Fruit fly (Drosophila melanogaster) whole organism, embryonic: ENCODE data around the gene CDase.

Experiments
- Abd-B ChIP-seq: fragments of 200-800 bp; sonication (Bioruptor generic); optimal IDR thresholded peaks from 2 replicates; lab custom pipeline; 2018; ENCODE audit warnings: missing biosample characterization, mild to moderate bottlenecking, missing genetic modification characterization, moderate library complexity
- CG13287 ChIP-seq: fragments of 200-800 bp; sonication (Bioruptor generic); IDR thresholded peaks from 2 replicates; pipeline ENCODE4 v1.3.6; 2022; ENCODE audit warnings: missing biosample characterization, missing genetic modification characterization; ENCODE audit not compliant: partially characterized antibody
- CG2116 ChIP-seq: fragments of 200-800 bp; sonication (Bioruptor generic); optimal IDR thresholded peaks from 3 replicates; lab custom pipeline; 2018; ENCODE audit warnings: missing biosample characterization, mild to moderate bottlenecking, missing genetic modification characterization
- CG31224 ChIP-seq: fragments of 200-800 bp; sonication (Bioruptor generic); IDR thresholded peaks from 2 replicates; pipeline ENCODE4 v1.3.6; 2022; ENCODE audit warnings: missing biosample characterization, missing genetic modification characterization
- CG32767 ChIP-seq: fragments of 200-800 bp; sonication (Bioruptor generic); IDR thresholded peaks from 2 replicates; pipeline ENCODE4 v1.3.6; 2022; ENCODE audit warnings: missing biosample characterization, missing genetic modification characterization
- CG33213 ChIP-seq: fragments of 200-800 bp; sonication (Bioruptor generic); optimal IDR thresholded peaks from 3 replicates; lab custom pipeline; 2016; ENCODE audit warnings: missing biosample characterization, missing genetic modification characterization
- CG34422 ChIP-seq: fragments of 200-800 bp; sonication (Bioruptor generic); IDR thresholded peaks from 3 replicates; pipeline ENCODE4 v1.3.6; 2022; ENCODE audit warnings: missing biosample characterization, missing genetic modification characterization
- CG3995 ChIP-seq: fragments of 200-800 bp; sonication (Bioruptor generic); optimal IDR thresholded peaks from 3 replicates; lab custom pipeline; 2016; ENCODE audit warnings: missing biosample characterization, missing genetic modification characterization
- CG42726 ChIP-seq: fragments of 200-800 bp; sonication (Bioruptor generic); IDR thresholded peaks from 2 replicates; pipeline ENCODE4 v1.3.6; 2022; ENCODE audit warnings: missing biosample characterization, missing genetic modification characterization; ENCODE audit not compliant: partially characterized antibody
- CG4282 ChIP-seq: fragments of 200-800 bp; sonication (Bioruptor generic); optimal IDR thresholded peaks from 2 replicates; lab custom pipeline; 2016; ENCODE audit warnings: missing biosample characterization, missing genetic modification characterization
- CG4707 ChIP-seq: fragments of 200-800 bp; sonication (Bioruptor generic); optimal IDR thresholded peaks from 2 replicates; lab custom pipeline; 2018; ENCODE audit warnings: missing biosample characterization, mild to moderate bottlenecking, missing genetic modification characterization, moderate library complexity
- CG8924 ChIP-seq: fragments of 200-800 bp; optimal IDR thresholded peaks from 3 replicates; lab custom pipeline; 2019; ENCODE audit warnings: missing biosample characterization, mild to moderate bottlenecking, missing genetic modification characterization, moderate library complexity
- CTCF ChIP-seq: fragments of 200-800 bp; sonication (Bioruptor generic); optimal IDR thresholded peaks from 2 replicates; lab custom pipeline; 2017; ENCODE audit warnings: missing biosample characterization, mild to moderate bottlenecking, missing genetic modification characterization, moderate library complexity
- Chrac-16 ChIP-seq: fragments of 200-800 bp; sonication (Bioruptor generic); optimal IDR thresholded peaks from 3 replicates; lab custom pipeline; 2016; ENCODE audit warnings: missing biosample characterization, missing genetic modification characterization
- CrebB ChIP-seq: fragments of 200-800 bp; sonication (Bioruptor generic); optimal IDR thresholded peaks from 3 replicates; lab custom pipeline; 2018; ENCODE audit warnings: missing biosample characterization, mild to moderate bottlenecking, missing genetic modification characterization
- D ChIP-seq, 2 experiments: fragments of 200-800 bp in 1 of 2; fragments of >200 bp in 1 of 2; sonication (Bioruptor generic) in 1 of 2; optimal IDR thresholded peaks; 2 replicates in 1 of 2; 3 replicates in 1 of 2; lab custom pipeline; 2017; ENCODE audit warnings: mild to moderate bottlenecking in 1 of 2, missing biosample characterization in 1 of 2, missing genetic modification characterization in 1 of 2, missing genetic modification reagents in 1 of 2
- Deaf1 ChIP-seq: fragments of 200-800 bp; optimal IDR thresholded peaks from 3 replicates; lab custom pipeline; 2019; ENCODE audit warnings: missing biosample characterization, mild to moderate bottlenecking, missing genetic modification characterization, moderate library complexity
- Dll ChIP-seq: fragments of 200-800 bp; sonication (Bioruptor generic); IDR thresholded peaks from 4 replicates; pipeline ENCODE4 v1.3.6; 2022; ENCODE audit warnings: missing biosample characterization, missing genetic modification characterization; ENCODE audit not compliant: partially characterized antibody
- Ets97D ChIP-seq: fragments of 200-800 bp; sonication (Bioruptor generic); optimal IDR thresholded peaks from 3 replicates; lab custom pipeline; 2016; ENCODE audit warnings: missing biosample characterization, missing genetic modification characterization
- HmgD ChIP-seq: fragments of 200-800 bp; sonication (Bioruptor generic); optimal IDR thresholded peaks from 3 replicates; lab custom pipeline; 2016; ENCODE audit warnings: missing biosample characterization, missing genetic modification characterization
- HmgZ ChIP-seq: fragments of 200-800 bp; sonication (Bioruptor generic); optimal IDR thresholded peaks from 2 replicates; lab custom pipeline; 2018; ENCODE audit warnings: missing biosample characterization, mild to moderate bottlenecking, missing genetic modification characterization
- MESR4 ChIP-seq: fragments of 200-800 bp; sonication (Bioruptor generic); optimal IDR thresholded peaks from 2 replicates; lab custom pipeline; 2018; ENCODE audit warnings: missing biosample characterization, mild to moderate bottlenecking, missing genetic modification characterization, moderate library complexity
- Myb ChIP-seq: fragments of 200-800 bp; sonication (Bioruptor generic); optimal IDR thresholded peaks from 2 replicates; lab custom pipeline; 2016; ENCODE audit warnings: missing biosample characterization, missing genetic modification characterization
- Ptx1 ChIP-seq: fragments of 200-800 bp; sonication (Bioruptor generic); IDR thresholded peaks from 2 replicates; pipeline ENCODE4 v1.3.6; 2022; ENCODE audit warnings: missing biosample characterization, missing genetic modification characterization
- Rfx ChIP-seq: fragments of 200-800 bp; sonication (Bioruptor generic); IDR thresholded peaks from 2 replicates; pipeline ENCODE4 v1.3.6; 2022; ENCODE audit warnings: missing biosample characterization, missing genetic modification characterization
- Six4 ChIP-seq: fragments of 200-800 bp; sonication (Bioruptor generic); optimal IDR thresholded peaks from 2 replicates; lab custom pipeline; 2016; ENCODE audit warnings: missing biosample characterization, missing genetic modification characterization
- Ssrp ChIP-seq: fragments of 200-800 bp; sonication (Bioruptor generic); optimal IDR thresholded peaks from 2 replicates; lab custom pipeline; 2018; ENCODE audit warnings: missing biosample characterization, mild to moderate bottlenecking, missing genetic modification characterization, moderate library complexity
- amos ChIP-seq: fragments of 200-800 bp; sonication (Bioruptor generic); IDR thresholded peaks from 2 replicates; pipeline ENCODE4 v1.3.6; 2022; ENCODE audit warnings: missing biosample characterization, missing genetic modification characterization; ENCODE audit not compliant: partially characterized antibody
- caup ChIP-seq: fragments of 200-800 bp; sonication (Bioruptor generic); optimal IDR thresholded peaks from 3 replicates; lab custom pipeline; 2017; ENCODE audit warnings: missing biosample characterization, mild to moderate bottlenecking, missing genetic modification characterization, moderate library complexity; ENCODE audit not compliant: severe bottlenecking
- chn ChIP-seq: fragments of 200-800 bp; sonication (Bioruptor generic); optimal IDR thresholded peaks from 2 replicates; lab custom pipeline; 2016; ENCODE audit warnings: missing biosample characterization, missing genetic modification characterization
- crc ChIP-seq: fragments of 200-800 bp; sonication (Bioruptor generic); optimal IDR thresholded peaks from 2 replicates; lab custom pipeline; 2016; ENCODE audit warnings: missing biosample characterization, missing genetic modification characterization
- crp ChIP-seq, 2 experiments: fragments of 200-800 bp; sonication (Bioruptor generic); optimal IDR thresholded peaks; 2 replicates in 1 of 2; 3 replicates in 1 of 2; lab custom pipeline; 2017; ENCODE audit warnings: missing biosample characterization in 2 of 2, missing genetic modification characterization in 2 of 2, mild to moderate bottlenecking in 1 of 2, moderate library complexity in 1 of 2
- ems ChIP-seq: fragments of 200-800 bp; sonication (Bioruptor generic); optimal IDR thresholded peaks from 3 replicates; lab custom pipeline; 2016; ENCODE audit warnings: missing biosample characterization, missing genetic modification characterization
- en ChIP-seq: fragments of 200-800 bp; sonication (Bioruptor generic); optimal IDR thresholded peaks from 2 replicates; lab custom pipeline; 2016; ENCODE audit warnings: missing biosample characterization, missing genetic modification characterization
- fru ChIP-seq: fragments of >200 bp; optimal IDR thresholded peaks from 2 replicates; lab custom pipeline; 2017
- gfzf ChIP-seq: fragments of 200-800 bp; sonication (Bioruptor generic); optimal IDR thresholded peaks from 2 replicates; lab custom pipeline; 2016; ENCODE audit warnings: missing biosample characterization, mild to moderate bottlenecking, missing genetic modification characterization, moderate library complexity
- hkb ChIP-seq, 2 experiments: fragments of 200-800 bp in 1 of 2; fragments of >200 bp in 1 of 2; sonication (Bioruptor generic) in 1 of 2; IDR thresholded peaks in 1 of 2; optimal IDR thresholded peaks in 1 of 2; 2 replicates each; pipeline versions ENCODE4 v1.3.6 to Lab custom; 2017 to 2022; ENCODE audit warnings: missing biosample characterization in 1 of 2, missing genetic modification characterization in 1 of 2
- insv ChIP-seq, 2 experiments: fragments of 200-800 bp; sonication (Bioruptor generic); optimal IDR thresholded peaks; 3 replicates each; lab custom pipeline; 2016 to 2018; ENCODE audit warnings: missing biosample characterization in 2 of 2, missing genetic modification characterization in 2 of 2
- kni ChIP-seq: fragments of 200-800 bp; sonication (Bioruptor generic); optimal IDR thresholded peaks from 3 replicates; lab custom pipeline; 2017; ENCODE audit warnings: mild to moderate bottlenecking, missing biosample characterization, missing genetic modification reagents, missing genetic modification characterization
- luna ChIP-seq: fragments of 200-800 bp; sonication (Bioruptor generic); optimal IDR thresholded peaks from 2 replicates; lab custom pipeline; 2016; ENCODE audit warnings: missing biosample characterization, missing genetic modification characterization
- nerfin-1 ChIP-seq: fragments of 200-800 bp; sonication (Bioruptor generic); optimal IDR thresholded peaks from 3 replicates; lab custom pipeline; 2019; ENCODE audit warnings: missing biosample characterization, mild to moderate bottlenecking, missing genetic modification characterization, moderate library complexity
- run ChIP-seq: fragments of 200-800 bp; sonication (Bioruptor generic); optimal IDR thresholded peaks from 3 replicates; lab custom pipeline; 2018; ENCODE audit warnings: missing biosample characterization, mild to moderate bottlenecking, missing genetic modification characterization
- salm ChIP-seq: fragments of 200-800 bp; sonication (Bioruptor generic); optimal IDR thresholded peaks from 2 replicates; lab custom pipeline; 2018; ENCODE audit warnings: missing biosample characterization, mild to moderate bottlenecking, missing genetic modification characterization
- sens ChIP-seq: fragments of 200-800 bp; sonication (Bioruptor generic); peaks from one replicate; lab custom pipeline; 2016; ENCODE audit warnings: missing biosample characterization, missing genetic modification characterization
- sna ChIP-seq: fragments of 200-800 bp; sonication (Bioruptor generic); IDR thresholded peaks from 2 replicates; pipeline ENCODE4 v1.3.6; 2022; ENCODE audit warnings: missing biosample characterization, missing genetic modification characterization; ENCODE audit not compliant: partially characterized antibody
- unc-4 ChIP-seq: fragments of 200-800 bp; sonication (Bioruptor generic); IDR thresholded peaks from 2 replicates; pipeline ENCODE4 v1.3.6; 2022; ENCODE audit warnings: missing biosample characterization, missing genetic modification characterization; ENCODE audit not compliant: partially characterized antibody
- vvl ChIP-seq: fragments of 200-800 bp; sonication (Bioruptor generic); IDR thresholded peaks from 2 replicates; pipeline ENCODE4 v1.3.6; 2022; ENCODE audit warnings: missing biosample characterization, missing genetic modification characterization
- wek ChIP-seq: fragments of 200-800 bp; sonication (Bioruptor generic); optimal IDR thresholded peaks from 3 replicates; lab custom pipeline; 2018; ENCODE audit warnings: missing biosample characterization, mild to moderate bottlenecking, missing genetic modification characterization, moderate library complexity
- zfh1 ChIP-seq: fragments of 200-800 bp; sonication (Bioruptor generic); IDR thresholded peaks from 3 replicates; pipeline ENCODE4 v1.3.6; 2022; ENCODE audit warnings: missing biosample characterization, missing genetic modification characterization

CDase gene

DNA sequence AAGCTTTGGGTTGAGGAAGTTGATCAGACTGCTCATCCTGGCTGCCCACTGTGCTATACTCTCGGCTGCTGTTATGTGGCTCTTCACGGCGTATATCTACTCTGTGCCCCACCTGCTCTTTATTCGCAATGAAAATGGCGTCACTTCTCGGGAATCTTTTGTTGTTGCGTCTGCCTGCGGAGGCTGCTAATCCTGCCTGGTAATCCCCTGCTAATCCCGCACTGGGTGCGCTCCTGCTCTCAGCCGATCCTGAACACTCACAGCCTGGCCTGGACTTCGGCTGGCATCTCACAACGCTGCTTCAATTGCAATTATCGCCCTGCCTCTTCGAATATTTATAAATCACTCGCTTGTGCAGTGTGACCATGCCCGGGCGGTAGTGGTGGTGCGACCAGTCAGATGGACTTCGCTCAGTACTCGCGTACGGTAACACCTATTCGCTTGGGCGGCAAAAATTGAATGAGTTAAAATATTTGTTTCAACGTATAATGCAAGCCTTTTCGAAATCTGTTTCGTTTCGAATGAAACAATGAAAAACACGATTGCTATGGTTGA is 31.4 kb upstream of the CDase start, which contains the start of gene CG2218 (continued):
- TF ChIP-seq crp (GFP tag; optimal IDR thresholded peaks at IDR 0.05; lab: Kevin White, UChicago) (peak in 1 of 2 experiments; percentile 68), run (tag; lab: Kevin White, UChicago) (no peak), sens (GFP tag; lab: Kevin White, UChicago) (no peak), vvl (GFP tag; lab: Robert Waterston, UW) (peak; percentile 28; the same call in 1 of the 2 replicates), HmgD (GFP tag; lab: Kevin White, UChicago) (peak; percentile 76), Ptx1 (no peak), HmgZ (tag; lab: Kevin White, UChicago) (peak; percentile 78), Myb (GFP tag; lab: Kevin White, UChicago) (peak; percentile 65), insv (GFP tag; optimal IDR thresholded peaks at IDR 0.05; lab: Kevin White, UChicago) (no peak), fru (lab: Kevin White, UChicago) (no peak), salm (tag; lab: Kevin White, UChicago) (no peak), ems (GFP tag; lab: Kevin White, UChicago) (no peak), caup (GFP tag; lab: Kevin White, UChicago) (no peak), CG34422 (GFP tag; lab: Robert Waterston, UW) (no peak), CG32767 (GFP tag; lab: Robert Waterston, UW) (no peak), luna (no peak), CG4707 (GFP tag; lab: Kevin White, UChicago) (no peak), nerfin-1 (tag; lab: Kevin White, UChicago) (peak; percentile 31), CG13287 (GFP tag; lab: Robert Waterston, UW) (peak; percentile 49; the same call in 1 of the 2 replicates), Six4 (GFP tag; lab: Kevin White, UChicago) (no peak), CG31224 (no peak), MESR4 (GFP tag; lab: Kevin White, UChicago) (peak; percentile 93), Ssrp (tag; lab: Kevin White, UChicago) (no peak), hkb (optimal IDR thresholded peaks at IDR 0.05; lab: Kevin White, UChicago) (no peak), hkb (GFP tag; IDR thresholded peaks at IDR 0.05; lab: Robert Waterston, UW) (peak; percentile 33; the same call in 1 of the 2 replicates), amos (GFP tag; lab: Robert Waterston, UW) (peak; percentile 50; the same call in 1 of the 2 replicates), Dll (GFP tag; lab: Robert Waterston, UW) (peak; percentile 53; the same call in 2 of the 4 replicates), Ets97D (peak; percentile 71), gfzf (GFP tag; lab: Kevin White, UChicago) (peak; percentile 95), Deaf1 (tag; lab: Kevin White, UChicago) (no peak), en (GFP tag; lab: Kevin White, UChicago) (no peak), D (optimal IDR thresholded peaks at IDR 0.05; lab: Kevin White, UChicago) (peak; percentile 10), D (GFP tag; optimal IDR thresholded peaks at IDR 0.05; lab: Kevin White, UChicago) (no peak), CTCF (GFP tag; lab: Kevin White, UChicago) (peak; percentile 54), CG4282 (GFP tag; lab: Kevin White, UChicago) (no peak), CG42726 (GFP tag; lab: Robert Waterston, UW) (peak; percentile 57; the same call in 1 of the 2 replicates), wek (no peak), CG3995 (GFP tag; lab: Kevin White, UChicago) (peak; percentile 80), crc (GFP tag; lab: Kevin White, UChicago) (no peak), CG33213 (no peak), chn (GFP tag; lab: Kevin White, UChicago) (peak; percentile 5), sna (GFP tag; lab: Robert Waterston, UW) (peak; percentile 21; the same call in 1 of the 2 replicates), CrebB (tag; lab: Kevin White, UChicago) (peak; percentile 29), CG2116 (peak; percentile 49), Chrac-16 (GFP tag; lab: Kevin White, UChicago) (no peak), zfh1 (GFP tag; lab: Robert Waterston, UW) (no peak), CG8924 (tag; lab: Kevin White, UChicago) (no peak), Abd-B (no peak), Rfx (GFP tag; lab: Robert Waterston, UW) (peak; percentile 44), unc-4 (GFP tag; lab: Robert Waterston, UW) (0 out of 2 replicates have a peak, but pooled peaks have one; percentile 19), kni (GFP tag; lab: Kevin White, UChicago) (no peak)
